Worm (Caenorhabditis elegans) whole organism, L1 larva: ENCODE results near the gene txt-12.
"Not testable (repeated sequence)": the region's sequence is repeated elsewhere in the genome, so short reads cannot be mapped to it uniquely, and the experiment has no call there.

Experiments
- C16A3.4 ChIP-seq: fragments of 150-350 bp; optimal IDR thresholded peaks from 2 replicates; lab custom pipeline; 2014; ENCODE audit warnings: missing biosample characterization, missing genetic modification characterization
- F16B12.6 ChIP-seq: fragments of 150-350 bp; optimal IDR thresholded peaks from 2 replicates; lab custom pipeline; 2014; ENCODE audit warnings: missing biosample characterization, missing genetic modification characterization
- Y116A8C.19 ChIP-seq: sonication (generic microtip); optimal IDR thresholded peaks from 2 replicates; lab custom pipeline; 2016; ENCODE audit warnings: missing compliant biosample characterization, missing genetic modification characterization, borderline replicate concordance
- blmp-1 ChIP-seq: fragments of 150-350 bp; optimal IDR thresholded peaks from 2 replicates; lab custom pipeline; 2014; ENCODE audit warnings: missing biosample characterization, missing genetic modification characterization
- ceh-63 ChIP-seq: fragments of 200-800 bp; sonication (Bioruptor generic); optimal IDR thresholded peaks from 2 replicates; lab custom pipeline; 2018; ENCODE audit warnings: mild to moderate bottlenecking, missing genetic modification characterization, missing compliant biosample characterization
- ceh-8 ChIP-seq: fragments of 200-800 bp; sonication (Bioruptor generic); optimal IDR thresholded peaks from 2 replicates; lab custom pipeline; 2018; ENCODE audit warnings: mild to moderate bottlenecking, missing genetic modification characterization, moderate library complexity, missing compliant biosample characterization
- ces-1 ChIP-seq: fragments of 150-350 bp; optimal IDR thresholded peaks from 2 replicates; lab custom pipeline; 2014; ENCODE audit warnings: missing biosample characterization, missing genetic modification reagents, missing genetic modification characterization
- efl-1 ChIP-seq, 4 experiments: fragments of 150-350 bp; optimal IDR thresholded peaks in 3 of 4; peaks in 1 of 4; 1 replicate in 1 of 4; 2 replicates in 3 of 4; lab custom pipeline; 2014; ENCODE audit warnings: missing biosample characterization in 2 of 4, missing genetic modification characterization in 2 of 4, missing genetic modification reagents in 2 of 4
- efl-3 ChIP-seq: fragments of 200-800 bp; sonication (Bioruptor generic); optimal IDR thresholded peaks from 2 replicates; lab custom pipeline; 2018; ENCODE audit warnings: mild to moderate bottlenecking, missing genetic modification characterization, missing compliant biosample characterization
- egl-27 ChIP-seq, 2 experiments: fragments of 150-350 bp in 1 of 2; sonication (generic microtip); optimal IDR thresholded peaks; 3 replicates each; lab custom pipeline; 2017 to 2018; ENCODE audit warnings: missing biosample characterization in 2 of 2, missing genetic modification characterization in 2 of 2, missing genetic modification reagents in 2 of 2
- ets-5 ChIP-seq: fragments of 200-800 bp; sonication (Bioruptor generic); IDR thresholded peaks from 2 replicates; pipeline ENCODE4 v1.3.6; 2022; ENCODE audit warnings: missing genetic modification characterization, missing compliant biosample characterization
- fkh-10 ChIP-seq: sonication (generic microtip); optimal IDR thresholded peaks from 2 replicates; lab custom pipeline; 2017; ENCODE audit warnings: missing biosample characterization, missing genetic modification reagents, missing genetic modification characterization
- fkh-4 ChIP-seq: sonication (generic microtip); optimal IDR thresholded peaks from 2 replicates; lab custom pipeline; 2016; ENCODE audit warnings: missing compliant biosample characterization, missing genetic modification characterization, borderline replicate concordance
- fkh-8 ChIP-seq: sonication (generic microtip); optimal IDR thresholded peaks from 2 replicates; lab custom pipeline; 2016; ENCODE audit warnings: mild to moderate bottlenecking, missing genetic modification characterization, missing compliant biosample characterization
- fos-1 ChIP-seq: fragments of 150-350 bp; optimal IDR thresholded peaks from 2 replicates; lab custom pipeline; 2014; ENCODE audit warnings: missing biosample characterization, missing genetic modification characterization
- hlh-4 ChIP-seq: sonication (generic microtip); optimal IDR thresholded peaks from 2 replicates; lab custom pipeline; 2016; ENCODE audit warnings: mild to moderate bottlenecking, missing genetic modification characterization, missing compliant biosample characterization
- hpl-2 ChIP-seq: fragments of 150-350 bp; optimal IDR thresholded peaks from 2 replicates; lab custom pipeline; 2014; ENCODE audit warnings: missing biosample characterization, missing genetic modification reagents, missing genetic modification characterization
- isw-1 ChIP-seq: fragments of 200-800 bp; sonication (Bioruptor generic); IDR thresholded peaks from 2 replicates; pipeline ENCODE4 v1.3.6; 2022; ENCODE audit warnings: missing genetic modification characterization, missing compliant biosample characterization
- jun-1 ChIP-seq: fragments of 150-350 bp; optimal IDR thresholded peaks from 2 replicates; lab custom pipeline; 2014; ENCODE audit warnings: missing biosample characterization, missing genetic modification reagents, missing genetic modification characterization
- lin-13 ChIP-seq: fragments of 150-350 bp; optimal IDR thresholded peaks from 2 replicates; lab custom pipeline; 2014; ENCODE audit warnings: missing biosample characterization, missing genetic modification reagents, missing genetic modification characterization
- lin-39 ChIP-seq: fragments of 150-350 bp; optimal IDR thresholded peaks from 2 replicates; lab custom pipeline; 2014; ENCODE audit warnings: missing biosample characterization, missing genetic modification reagents, missing genetic modification characterization
- lir-3 ChIP-seq: sonication (generic microtip); optimal IDR thresholded peaks from 2 replicates; lab custom pipeline; 2016; ENCODE audit warnings: mild to moderate bottlenecking, missing genetic modification characterization, moderate library complexity, missing compliant biosample characterization; ENCODE audit not compliant: poor library complexity
- mab-9 ChIP-seq: fragments of 200-800 bp; sonication (Bioruptor generic); IDR thresholded peaks from 2 replicates; pipeline ENCODE4 v1.3.6; 2022; ENCODE audit warnings: missing genetic modification reagents, missing genetic modification characterization, missing compliant biosample characterization
- mef-2 ChIP-seq: fragments of 150-350 bp; optimal IDR thresholded peaks from 2 replicates; lab custom pipeline; 2014; ENCODE audit warnings: missing biosample characterization, missing genetic modification characterization
- nhr-20 ChIP-seq: sonication (generic microtip); optimal IDR thresholded peaks from 2 replicates; lab custom pipeline; 2016; ENCODE audit warnings: mild to moderate bottlenecking, missing genetic modification characterization, missing compliant biosample characterization
- nhr-237 ChIP-seq: fragments of 150-350 bp; optimal IDR thresholded peaks from 2 replicates; lab custom pipeline; 2014; ENCODE audit warnings: missing biosample characterization, missing genetic modification characterization
- nhr-77 ChIP-seq: fragments of 150-350 bp; optimal IDR thresholded peaks from 2 replicates; lab custom pipeline; 2014; ENCODE audit warnings: missing biosample characterization, missing genetic modification characterization
- nhr-84 ChIP-seq: sonication (generic microtip); optimal IDR thresholded peaks from 2 replicates; lab custom pipeline; 2017; ENCODE audit warnings: missing biosample characterization, missing genetic modification characterization
- nhr-85 ChIP-seq: sonication (generic microtip); peaks from one replicate; lab custom pipeline; 2016; ENCODE audit warnings: missing genetic modification characterization, inconsistent platforms, missing compliant biosample characterization
- sox-4 ChIP-seq: sonication (generic microtip); optimal IDR thresholded peaks from 2 replicates; lab custom pipeline; 2016; ENCODE audit warnings: missing genetic modification characterization, missing compliant biosample characterization
- swsn-7 ChIP-seq: sonication (generic microtip); optimal IDR thresholded peaks from 2 replicates; lab custom pipeline; 2016; ENCODE audit warnings: missing genetic modification characterization, missing compliant biosample characterization
- tbx-2 ChIP-seq: sonication (generic microtip); optimal IDR thresholded peaks from 2 replicates; lab custom pipeline; 2016; ENCODE audit warnings: missing genetic modification characterization, missing compliant biosample characterization
- unc-130 ChIP-seq: fragments of 150-350 bp; optimal IDR thresholded peaks from 2 replicates; lab custom pipeline; 2017; ENCODE audit warnings: missing biosample characterization, missing genetic modification characterization, inconsistent platforms
- unc-86 ChIP-seq: sonication (generic microtip); optimal IDR thresholded peaks from 2 replicates; lab custom pipeline; 2016; ENCODE audit warnings: missing genetic modification characterization, missing compliant biosample characterization
- zip-4 ChIP-seq: fragments of 200-800 bp; sonication (Bioruptor generic); optimal IDR thresholded peaks from 2 replicates; lab custom pipeline; 2018; ENCODE audit warnings: mild to moderate bottlenecking, missing genetic modification characterization, moderate library complexity, missing compliant biosample characterization
- ztf-11 ChIP-seq, 2 experiments: sonication (generic microtip); optimal IDR thresholded peaks; 2 replicates each; lab custom pipeline; 2016 to 2017; ENCODE audit warnings: missing genetic modification characterization in 2 of 2, missing biosample characterization in 1 of 2, missing compliant biosample characterization in 1 of 2

Gene txt-12

ce11 chrV:15099447-15099846 lies 6.7 kb downstream of the txt-12 start, which contains the start of gene C01G10.1:
Gene C01G10.1 (plus strand): TSS chrV:15099747.
- no peak for TF ChIP-seq unc-130 (tag; lab: Kevin White, UChicago)
- no peak for TF ChIP-seq mab-9 (GFP tag; lab: Robert Waterston, UW)
- no peak for TF ChIP-seq hlh-4 (tag; lab: Kevin White, UChicago)
- no peak for TF ChIP-seq sox-4
- TF ChIP-seq isw-1: no peak
- TF ChIP-seq Y116A8C.19 (tag; lab: Kevin White, UChicago): no peak
- no peak for TF ChIP-seq ztf-11 (tag; optimal IDR thresholded peaks at IDR 0.05; lab: Kevin White, UChicago)
- no peak for TF ChIP-seq lin-39 (tag; lab: Kevin White, UChicago)
- no peak for TF ChIP-seq nhr-85 (tag; lab: Kevin White, UChicago)
- TF ChIP-seq efl-3 (GFP tag; lab: Kevin White, UChicago): no peak
- TF ChIP-seq unc-86 (tag; lab: Kevin White, UChicago): no peak
- TF ChIP-seq ceh-63 (GFP tag; lab: Kevin White, UChicago): no peak
- TF ChIP-seq tbx-2: no peak
- TF ChIP-seq ets-5 (GFP tag; lab: Robert Waterston, UW): no peak

ce11 chrV:15105893-15106598 lies 13.3 kb downstream of the txt-12 start, which contains the start of gene C01G10.14:
Gene C01G10.14 (minus strand): TSS chrV:15105943.
- TF ChIP-seq tbx-2; nhr-20 (tag; lab: Kevin White, UChicago); ets-5 (GFP tag; lab: Robert Waterston, UW): not testable (repeated sequence)

ce11 chrV:15109260-15109659 lies 16.5 kb downstream of the txt-12 start, which contains the start of gene Y75B12A.2:
Gene Y75B12A.2 (plus strand): TSS chrV:15109560.
- TF ChIP-seq ces-1 (GFP tag; lab: Kevin White, UChicago) (no peak), sox-4 (no peak), fkh-4 (tag; lab: Kevin White, UChicago) (no peak), fkh-8 (tag; lab: Kevin White, UChicago) (no peak), ceh-8 (no peak), C16A3.4 (tag; lab: Kevin White, UChicago) (no peak), unc-130 (tag; lab: Kevin White, UChicago) (no peak), efl-1 (optimal IDR thresholded peaks at IDR 0.05; lab: Kevin White, UChicago) (no peak), efl-1 (GFP tag; optimal IDR thresholded peaks at IDR 0.05 in 1 of 2; lab: Kevin White, UChicago) (no peak), zip-4 (GFP tag; lab: Kevin White, UChicago) (no peak), blmp-1 (no peak)

ce11 chrV:15111660-15112059 lies 18.9 kb downstream of the txt-12 start, which contains the start of gene T01G5.7:
Gene T01G5.7 (plus strand): TSS chrV:15111960.
- TF ChIP-seq F16B12.6 (tag; lab: Kevin White, UChicago) (no peak), swsn-7 (tag; lab: Kevin White, UChicago) (no peak), lin-13 (no peak), lir-3 (tag; lab: Kevin White, UChicago) (no peak), ces-1 (GFP tag; lab: Kevin White, UChicago) (no peak), nhr-84 (tag; lab: Kevin White, UChicago) (no peak), fkh-10 (GFP tag; lab: Kevin White, UChicago) (no peak), nhr-237 (tag; lab: Kevin White, UChicago) (no peak), jun-1 (tag; lab: Kevin White, UChicago) (no peak), hpl-2 (GFP tag; lab: Kevin White, UChicago) (no peak), isw-1 (no peak), nhr-77 (tag; lab: Kevin White, UChicago) (no peak), ztf-11 (tag; optimal IDR thresholded peaks at IDR 0.05; lab: Kevin White, UChicago) (no peak), fos-1 (tag; lab: Kevin White, UChicago) (no peak), mef-2 (tag; lab: Kevin White, UChicago) (no peak), egl-27 (tag; optimal IDR thresholded peaks at IDR 0.05; lab: Kevin White, UChicago) (no peak)
